Worm (Caenorhabditis elegans): ENCODE results near the gene fbxb-29.

DNA sequence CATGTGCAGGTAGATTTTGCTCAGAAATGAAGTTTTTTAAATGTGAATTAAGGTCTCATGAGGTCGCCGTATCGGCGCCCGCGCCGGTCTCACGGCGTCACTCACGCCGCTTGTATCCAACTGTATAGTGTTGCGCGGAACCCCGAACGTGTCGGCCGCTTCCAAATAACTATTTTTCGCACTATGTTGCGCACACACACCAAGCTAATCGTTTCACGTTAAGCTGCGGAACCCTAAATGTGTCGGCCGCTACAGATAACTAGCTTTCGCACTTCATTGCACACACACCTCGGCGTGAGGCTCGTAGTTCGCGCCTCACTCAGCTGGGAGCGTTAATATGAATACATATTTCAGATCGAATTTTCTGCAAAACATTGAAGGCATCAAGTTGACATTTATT is 47.5 kb upstream of the fbxb-29 start:
- TF ChIP-seq ceh-19 (GFP tag; optimal IDR thresholded peaks at IDR 0.05): no peak
- TF ChIP-seq rnt-1 (tag; optimal IDR thresholded peaks at IDR 0.05): no peak
- no peak for TF ChIP-seq fax-1 (tag; optimal IDR thresholded peaks at IDR 0.05)
- TF ChIP-seq unc-3 (GFP tag; conservative IDR thresholded peaks at IDR 0.05): no peak
- TF ChIP-seq unc-3 (tag; optimal IDR thresholded peaks at IDR 0.05): no peak
- no peak for TF ChIP-seq ceh-30 (tag; optimal IDR thresholded peaks at IDR 0.05)
- no peak for TF ChIP-seq hlh-8 (tag; optimal IDR thresholded peaks at IDR 0.05)
- no peak for TF ChIP-seq elt-2 (tag; optimal IDR thresholded peaks at IDR 0.05)
- TF ChIP-seq pqm-1 (tag; optimal IDR thresholded peaks at IDR 0.05): no peak
- no peak for TF ChIP-seq ama-1 (optimal IDR thresholded peaks at IDR 0.05)
- no peak for TF ChIP-seq nhr-232 (tag; optimal IDR thresholded peaks at IDR 0.05)
- TF ChIP-seq pax-1 (tag; optimal IDR thresholded peaks at IDR 0.05): no peak
- TF ChIP-seq nfya-1 (tag; optimal IDR thresholded peaks at IDR 0.05): no peak
- no peak for TF ChIP-seq syd-9 (tag; optimal IDR thresholded peaks at IDR 0.05)
- no peak for TF ChIP-seq sox-4 (tag; optimal IDR thresholded peaks at IDR 0.05)

Measured in whole organism, late embryonic.